Worm (Caenorhabditis elegans) whole organism, young adult: Measurements from ENCODE around the gene chil-25.

Experiments
- Y56A3A.18 ChIP-seq: fragments of 200-800 bp; sonication (Bioruptor generic); IDR thresholded peaks from 2 replicates; pipeline ENCODE4 v1.3.6; 2022; ENCODE audit warnings: missing genetic modification reagents, missing genetic modification characterization, missing compliant biosample characterization
- hmg-20 ChIP-seq: fragments of 200-800 bp; sonication (Bioruptor generic); IDR thresholded peaks from 2 replicates; pipeline ENCODE4 v1.3.6; 2022; ENCODE audit warnings: missing genetic modification reagents, missing genetic modification characterization, missing compliant biosample characterization
- lag-1 ChIP-seq: fragments of 200-800 bp; sonication (Bioruptor generic); IDR thresholded peaks from 2 replicates; pipeline ENCODE4 v1.3.6; 2022; ENCODE audit warnings: missing genetic modification reagents, missing genetic modification characterization, missing compliant biosample characterization
- lin-54 ChIP-seq: fragments of 200-800 bp; sonication (Bioruptor generic); optimal IDR thresholded peaks from 2 replicates; lab custom pipeline; 2018; ENCODE audit warnings: mild to moderate bottlenecking, missing genetic modification characterization, missing compliant biosample characterization
- madf-8 ChIP-seq: fragments of 200-800 bp; sonication (Bioruptor generic); conservative IDR thresholded peaks from 2 replicates; pipeline ENCODE4 v1.3.6; 2022; ENCODE audit warnings: missing genetic modification reagents, missing genetic modification characterization, missing compliant biosample characterization
- mxl-1 ChIP-seq: sonication (generic microtip); optimal IDR thresholded peaks from 2 replicates; lab custom pipeline; 2016; ENCODE audit warnings: missing genetic modification characterization, missing compliant biosample characterization
- sptf-2 ChIP-seq: fragments of 200-800 bp; sonication (Bioruptor generic); optimal IDR thresholded peaks from 2 replicates; lab custom pipeline; 2018; ENCODE audit warnings: mild to moderate bottlenecking, missing genetic modification characterization, missing compliant biosample characterization
- ztf-18 ChIP-seq: sonication (generic microtip); optimal IDR thresholded peaks from 2 replicates; lab custom pipeline; 2016; ENCODE audit warnings: missing genotype, mild to moderate bottlenecking, missing genetic modification characterization, missing compliant biosample characterization
- ztf-25 ChIP-seq: fragments of 200-800 bp; sonication (Bioruptor generic); IDR thresholded peaks from 2 replicates; pipeline ENCODE4 v1.3.6; 2022; ENCODE audit warnings: missing genetic modification reagents, missing genetic modification characterization, missing compliant biosample characterization

The chil-25 gene

DNA sequence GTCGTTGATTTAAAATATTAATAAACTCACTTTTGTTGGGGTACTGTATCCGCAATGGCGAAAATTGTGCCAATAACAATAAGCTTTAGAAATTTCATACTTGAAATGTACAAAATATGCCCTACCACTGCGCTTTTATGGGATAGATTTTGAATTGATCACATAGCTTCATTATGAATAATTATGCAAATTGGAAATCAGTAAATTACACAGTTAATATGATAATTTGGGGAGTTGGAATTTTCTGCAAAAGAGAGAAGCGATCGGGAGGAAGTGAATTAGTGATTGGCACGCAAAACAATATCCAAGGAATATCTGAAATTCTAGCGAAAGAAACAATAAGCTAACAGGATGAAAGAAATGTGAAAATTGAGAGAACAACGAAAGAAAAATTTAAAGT, 48.2 kb downstream of the chil-25 start, which contains the start of gene M176.10:
Gene M176.10 (minus strand): TSS at position 101 of the 400 bp plus-strand sequence.
- TF ChIP-seq hmg-20 (GFP tag; lab: Robert Waterston, UW), result no peak
- no peak for TF ChIP-seq lag-1 (GFP tag; lab: Robert Waterston, UW)
- TF ChIP-seq ztf-25 (GFP tag; lab: Robert Waterston, UW), result no peak
- no peak for TF ChIP-seq sptf-2 (GFP tag; lab: Kevin White, UChicago)
- no peak for TF ChIP-seq Y56A3A.18 (GFP tag; lab: Robert Waterston, UW)
- TF ChIP-seq madf-8, result no peak
- TF ChIP-seq lin-54 (GFP tag; lab: Kevin White, UChicago), result no peak
- TF ChIP-seq ztf-18 (tag; lab: Kevin White, UChicago), result no peak
- TF ChIP-seq mxl-1 (tag; lab: Kevin White, UChicago), result no peak
- TF ChIP-seq, all 124 proteins: peak for 0
